Worm (Caenorhabditis elegans) whole organism, early embryonic: ENCODE measurements around the gene pld-1.

Experiments
- B0310.2 ChIP-seq: sonication (generic microtip); optimal IDR thresholded peaks from 2 replicates; lab custom pipeline; 2016; ENCODE audit warnings: mild to moderate bottlenecking, missing genetic modification characterization, missing compliant biosample characterization
- F13C5.2 ChIP-seq: sonication (generic microtip); optimal IDR thresholded peaks from 2 replicates; lab custom pipeline; 2017; ENCODE audit warnings: mild to moderate bottlenecking, missing genetic modification characterization, inconsistent platforms, missing compliant biosample characterization
- aly-1 ChIP-seq: sonication (generic microtip); optimal IDR thresholded peaks from 2 replicates; lab custom pipeline; 2016; ENCODE audit warnings: missing genetic modification characterization, missing compliant biosample characterization
- ama-1 ChIP-seq: fragments of 150-350 bp; optimal IDR thresholded peaks from 2 replicates; lab custom pipeline; 2014
- ceh-13 ChIP-seq: fragments of 200-800 bp; sonication (Bioruptor generic); optimal IDR thresholded peaks from 2 replicates; lab custom pipeline; 2018; ENCODE audit warnings: mild to moderate bottlenecking, missing genetic modification characterization, missing compliant biosample characterization
- ceh-36 ChIP-seq: sonication (generic microtip); optimal IDR thresholded peaks from 2 replicates; lab custom pipeline; 2016; ENCODE audit warnings: missing genetic modification characterization, inconsistent platforms, missing compliant biosample characterization
- ets-7 ChIP-seq: sonication (generic microtip); optimal IDR thresholded peaks from 2 replicates; lab custom pipeline; 2016; ENCODE audit warnings: missing genotype, missing genetic modification characterization, missing compliant biosample characterization
- flt-1 ChIP-seq: fragments of 200-800 bp; sonication (Bioruptor generic); IDR thresholded peaks from 2 replicates; pipeline ENCODE4 v1.3.6; 2022; ENCODE audit warnings: missing genetic modification characterization, missing compliant biosample characterization
- hmbx-1 ChIP-seq: sonication (generic microtip); optimal IDR thresholded peaks from 2 replicates; lab custom pipeline; 2016; ENCODE audit warnings: mild to moderate bottlenecking, missing genetic modification characterization, missing compliant biosample characterization
- hmg-4 ChIP-seq: fragments of 200-800 bp; sonication (Bioruptor generic); optimal IDR thresholded peaks from 2 replicates; lab custom pipeline; 2018; ENCODE audit warnings: mild to moderate bottlenecking, missing genetic modification characterization, missing compliant biosample characterization
- hnd-1 ChIP-seq: sonication (generic microtip); optimal IDR thresholded peaks from 2 replicates; lab custom pipeline; 2016; ENCODE audit warnings: missing genetic modification characterization, missing compliant biosample characterization
- pes-1 ChIP-seq: fragments of 200-800 bp; sonication (Bioruptor generic); IDR thresholded peaks from 2 replicates; pipeline ENCODE4 v1.3.6; 2022; ENCODE audit warnings: missing genetic modification reagents, missing genetic modification characterization, missing compliant biosample characterization
- scrt-1 ChIP-seq: fragments of 200-800 bp; sonication (Bioruptor generic); IDR thresholded peaks from 2 replicates; pipeline ENCODE4 v1.3.6; 2022; ENCODE audit warnings: missing genetic modification characterization, missing compliant biosample characterization
- sea-1 ChIP-seq: fragments of 200-800 bp; sonication (Bioruptor generic); conservative IDR thresholded peaks from 2 replicates; pipeline ENCODE4 v1.3.6; 2022; ENCODE audit warnings: missing genetic modification characterization, missing compliant biosample characterization
- tbx-11 ChIP-seq: fragments of 200-800 bp; sonication (Bioruptor generic); IDR thresholded peaks from 2 replicates; pipeline ENCODE4 v1.3.6; 2022; ENCODE audit warnings: missing genetic modification characterization, missing compliant biosample characterization
- tbx-37 ChIP-seq: fragments of 200-800 bp; sonication (Bioruptor generic); conservative IDR thresholded peaks from 2 replicates; pipeline ENCODE4 v1.3.6; 2022; ENCODE audit warnings: missing genetic modification reagents, missing genetic modification characterization, missing compliant biosample characterization
- tra-4 ChIP-seq: sonication (generic microtip); optimal IDR thresholded peaks from 2 replicates; lab custom pipeline; 2017; ENCODE audit warnings: missing genetic modification characterization, missing compliant biosample characterization

The pld-1 gene

ce11 chrII:5091640-5092243 lies at the start of gene pld-1:
Gene pld-1 (minus strand): TSS chrII:5091690.
- TF ChIP-seq ceh-36 (tag; lab: Kevin White, UChicago), result no peak
- TF ChIP-seq hmbx-1 (tag; lab: Kevin White, UChicago), result no peak
- TF ChIP-seq hmg-4 (GFP tag; lab: Kevin White, UChicago), result no peak
- TF ChIP-seq tra-4 (tag; lab: Kevin White, UChicago), result no peak
- TF ChIP-seq tbx-11 (GFP tag; lab: Robert Waterston, UW), result no peak
- TF ChIP-seq hnd-1 (tag; lab: Kevin White, UChicago), result no peak
- TF ChIP-seq scrt-1 (GFP tag; lab: Robert Waterston, UW), result no peak
- no peak for TF ChIP-seq flt-1 (GFP tag; lab: Robert Waterston, UW)
- no peak for TF ChIP-seq F13C5.2 (tag; lab: Kevin White, UChicago)
- no peak for TF ChIP-seq B0310.2 (tag; lab: Kevin White, UChicago)
- no peak for TF ChIP-seq ets-7 (tag; lab: Kevin White, UChicago)
- TF ChIP-seq ceh-13 (GFP tag; lab: Kevin White, UChicago), result no peak
- no peak for TF ChIP-seq aly-1 (tag; lab: Kevin White, UChicago)
- TF ChIP-seq sea-1 (GFP tag; lab: Robert Waterston, UW), result no peak

- TF ChIP-seq pes-1 (GFP tag; lab: Robert Waterston, UW) (no peak), tra-4 (tag; lab: Kevin White, UChicago) (no peak), flt-1 (GFP tag; lab: Robert Waterston, UW) (no peak), hnd-1 (tag; lab: Kevin White, UChicago) (no peak), ets-7 (tag; lab: Kevin White, UChicago) (no peak), ceh-36 (tag; lab: Kevin White, UChicago) (no peak), ceh-13 (GFP tag; lab: Kevin White, UChicago) (no peak), aly-1 (tag; lab: Kevin White, UChicago) (no peak), hmg-4 (GFP tag; lab: Kevin White, UChicago) (no peak), ama-1 (lab: Kevin White, UChicago) (no peak), tbx-37 (no peak), hmbx-1 (tag; lab: Kevin White, UChicago) (no peak), tbx-11 (GFP tag; lab: Robert Waterston, UW) (no peak), B0310.2 (tag; lab: Kevin White, UChicago) (no peak), scrt-1 (GFP tag; lab: Robert Waterston, UW) (no peak), sea-1 (GFP tag; lab: Robert Waterston, UW) (no peak), F13C5.2 (tag; lab: Kevin White, UChicago) (no peak)
Observed at ce11 chrII:5136296-5136767, 44.8 kb upstream of the pld-1 start, which contains the start of gene F58A6.2. Gene F58A6.2 (plus strand): TSS chrII:5136717.

- no peak for TF ChIP-seq pes-1 (GFP tag; lab: Robert Waterston, UW)
Observed at ce11 chrII:5131800-5132199, 40.3 kb upstream of the pld-1 start.

DNA sequence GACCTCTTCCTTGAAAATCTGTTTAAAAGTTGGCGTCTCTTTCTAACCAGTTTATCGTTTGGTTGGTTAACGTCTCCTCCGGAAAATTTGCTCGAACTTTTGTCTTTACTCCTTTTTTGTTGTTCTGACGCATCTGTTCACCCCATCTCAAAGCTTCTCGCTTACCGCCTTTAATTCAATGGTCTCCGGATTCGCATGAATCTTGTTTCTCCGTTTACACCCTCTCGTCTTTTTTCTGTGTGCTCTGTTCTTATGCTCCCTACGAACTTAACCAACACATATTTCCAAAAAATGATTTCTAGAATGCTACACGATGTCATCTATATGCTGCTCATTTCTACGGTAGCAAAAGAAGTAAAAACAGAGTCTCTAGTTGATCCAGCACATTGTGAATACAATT lies 38.6 kb upstream of the pld-1 start, which contains the start of gene lgc-56:
Gene lgc-56 (plus strand): TSS at position 301 of the 400 bp plus-strand sequence.
- TF ChIP-seq hmbx-1 (tag; lab: Kevin White, UChicago), result no peak
- no peak for TF ChIP-seq tbx-37
- TF ChIP-seq ceh-13 (GFP tag; lab: Kevin White, UChicago), result no peak
- TF ChIP-seq hmg-4 (GFP tag; lab: Kevin White, UChicago), result no peak
- TF ChIP-seq ets-7 (tag; lab: Kevin White, UChicago), result no peak
- TF ChIP-seq B0310.2 (tag; lab: Kevin White, UChicago), result no peak
- TF ChIP-seq pes-1 (GFP tag; lab: Robert Waterston, UW), result no peak
- TF ChIP-seq hnd-1 (tag; lab: Kevin White, UChicago), result no peak
- no peak for TF ChIP-seq flt-1 (GFP tag; lab: Robert Waterston, UW)
- no peak for TF ChIP-seq scrt-1 (GFP tag; lab: Robert Waterston, UW)
- no peak for TF ChIP-seq tbx-11 (GFP tag; lab: Robert Waterston, UW)
- no peak for TF ChIP-seq tra-4 (tag; lab: Kevin White, UChicago)

ce11 chrII:5120612-5121011 lies 29.1 kb upstream of the pld-1 start:
- TF ChIP-seq ceh-36 (tag; lab: Kevin White, UChicago) (no peak), pes-1 (GFP tag; lab: Robert Waterston, UW) (no peak), tbx-11 (GFP tag; lab: Robert Waterston, UW) (no peak), hmg-4 (GFP tag; lab: Kevin White, UChicago) (no peak), B0310.2 (tag; lab: Kevin White, UChicago) (no peak), ets-7 (tag; lab: Kevin White, UChicago) (no peak), tbx-37 (no peak), scrt-1 (GFP tag; lab: Robert Waterston, UW) (no peak), F13C5.2 (tag; lab: Kevin White, UChicago) (no peak), ama-1 (lab: Kevin White, UChicago) (no peak), flt-1 (GFP tag; lab: Robert Waterston, UW) (no peak)

- TF ChIP-seq tbx-11 (GFP tag; lab: Robert Waterston, UW), result no peak
- TF ChIP-seq tbx-37, result no peak
- no peak for TF ChIP-seq tra-4 (tag; lab: Kevin White, UChicago)
- TF ChIP-seq ceh-36 (tag; lab: Kevin White, UChicago), result no peak
- no peak for TF ChIP-seq ama-1 (lab: Kevin White, UChicago)
- no peak for TF ChIP-seq hmg-4 (GFP tag; lab: Kevin White, UChicago)
- TF ChIP-seq sea-1 (GFP tag; lab: Robert Waterston, UW), result no peak
- no peak for TF ChIP-seq F13C5.2 (tag; lab: Kevin White, UChicago)
- TF ChIP-seq B0310.2 (tag; lab: Kevin White, UChicago), result no peak
- no peak for TF ChIP-seq scrt-1 (GFP tag; lab: Robert Waterston, UW)
- no peak for TF ChIP-seq ceh-13 (GFP tag; lab: Kevin White, UChicago)
- TF ChIP-seq flt-1 (GFP tag; lab: Robert Waterston, UW), result no peak
- no peak for TF ChIP-seq hmbx-1 (tag; lab: Kevin White, UChicago)
- no peak for TF ChIP-seq hnd-1 (tag; lab: Kevin White, UChicago)
- TF ChIP-seq ets-7 (tag; lab: Kevin White, UChicago), result no peak
- no peak for TF ChIP-seq pes-1 (GFP tag; lab: Robert Waterston, UW)
Observed at ce11 chrII:5115733-5116132, 24.2 kb upstream of the pld-1 start, which contains the start of gene srsy-1. Gene srsy-1 (plus strand): TSS chrII:5116033.
